Worm (Caenorhabditis elegans) whole organism, L4/young adult: ENCODE measurements around the gene F55C12.19.

Experiments
- W03F9.2 ChIP-seq: fragments of 150-350 bp; optimal IDR thresholded peaks from 2 replicates; lab custom pipeline; 2014; ENCODE audit warnings: missing biosample characterization, missing genetic modification characterization
- dao-5 ChIP-seq: sonication (generic microtip); optimal IDR thresholded peaks from 2 replicates; lab custom pipeline; 2016; ENCODE audit warnings: missing genotype, missing genetic modification characterization, moderate library complexity, missing compliant biosample characterization

ce11 chrII:5889417-5890139, 23.6 kb downstream of the F55C12.19 start:
- TF ChIP-seq W03F9.2 (tag; lab: Kevin White, UChicago) (no peak), dao-5 (no peak)
